Worm (Caenorhabditis elegans) whole organism, L4 larva: ENCODE results near the gene sre-26.

Source experiments
- F10B5.3 ChIP-seq: sonication (generic microtip); optimal IDR thresholded peaks from 2 replicates; lab custom pipeline; 2016; ENCODE audit warnings: mild to moderate bottlenecking, missing genetic modification characterization, missing compliant biosample characterization
- F26F4.8 ChIP-seq: fragments of 200-800 bp; sonication (Bioruptor generic); conservative IDR thresholded peaks from 2 replicates; pipeline ENCODE4 v1.3.6; 2022; ENCODE audit warnings: missing genetic modification characterization, missing compliant biosample characterization
- F49E8.2 ChIP-seq: sonication (generic microtip); optimal IDR thresholded peaks from 2 replicates; lab custom pipeline; 2016; ENCODE audit warnings: missing compliant biosample characterization, mild to moderate bottlenecking, missing genetic modification characterization, borderline replicate concordance
- R02D3.7 ChIP-seq: fragments of 150-350 bp; sonication (generic microtip); optimal IDR thresholded peaks from 3 replicates; lab custom pipeline; 2014; ENCODE audit warnings: missing biosample characterization, missing genetic modification characterization
- T20F7.1 ChIP-seq: fragments of 200-800 bp; sonication (Bioruptor generic); optimal IDR thresholded peaks from 2 replicates; lab custom pipeline; 2018; ENCODE audit warnings: mild to moderate bottlenecking, missing genetic modification characterization, missing compliant biosample characterization
- Y5F2A.4 ChIP-seq: fragments of 200-800 bp; sonication (Bioruptor generic); optimal IDR thresholded peaks from 2 replicates; lab custom pipeline; 2018; ENCODE audit warnings: mild to moderate bottlenecking, missing genetic modification characterization, missing compliant biosample characterization
- Y75B8A.6 ChIP-seq: fragments of 200-800 bp; sonication (Bioruptor generic); IDR thresholded peaks from 2 replicates; pipeline ENCODE4 v1.3.6; 2022; ENCODE audit warnings: missing genetic modification reagents, missing genetic modification characterization, missing compliant biosample characterization
- ZK546.5 ChIP-seq, 2 experiments: sonication (generic microtip); optimal IDR thresholded peaks; 2 replicates each; lab custom pipeline; 2017; ENCODE audit warnings: missing biosample characterization in 2 of 2, missing genetic modification characterization in 2 of 2
- attf-4 ChIP-seq: sonication (generic microtip); optimal IDR thresholded peaks from 3 replicates; lab custom pipeline; 2017; ENCODE audit warnings: missing biosample characterization, missing genetic modification characterization
- ceh-82 ChIP-seq: sonication (generic microtip); optimal IDR thresholded peaks from 2 replicates; lab custom pipeline; 2017; ENCODE audit warnings: missing biosample characterization, missing genetic modification characterization
- cey-2 ChIP-seq: sonication (generic microtip); optimal IDR thresholded peaks from 3 replicates; lab custom pipeline; 2017; ENCODE audit warnings: missing genetic modification characterization, mild to moderate bottlenecking, missing compliant biosample characterization, antibody characterized with exemption, borderline replicate concordance; ENCODE audit not compliant: insufficient read depth
- daf-16 ChIP-seq, 3 experiments: sonication (generic microtip); optimal IDR thresholded peaks; 2 replicates each; lab custom pipeline; 2016 to 2017; ENCODE audit warnings: missing genetic modification characterization in 3 of 3, missing genetic modification reagents in 3 of 3, mild to moderate bottlenecking in 2 of 3, missing compliant biosample characterization in 2 of 3, missing biosample characterization in 1 of 3, moderate library complexity in 1 of 3
- dmd-8 ChIP-seq: fragments of 200-800 bp; sonication (Bioruptor generic); IDR thresholded peaks from 2 replicates; pipeline ENCODE4 v1.3.6; 2022; ENCODE audit warnings: missing genetic modification characterization, missing compliant biosample characterization
- dve-1 ChIP-seq: sonication (generic microtip); optimal IDR thresholded peaks from 2 replicates; lab custom pipeline; 2017; ENCODE audit warnings: antibody characterized with exemption, mild to moderate bottlenecking, missing genetic modification characterization, missing compliant biosample characterization; ENCODE audit not compliant: insufficient read depth
- egl-43 ChIP-seq: fragments of 200-800 bp; sonication (Bioruptor generic); IDR thresholded peaks from 2 replicates; pipeline ENCODE4 v1.3.6; 2022; ENCODE audit warnings: missing genetic modification reagents, missing genetic modification characterization, missing compliant biosample characterization
- fkh-10 ChIP-seq: fragments of 150-350 bp; optimal IDR thresholded peaks from 2 replicates; lab custom pipeline; 2014; ENCODE audit warnings: missing biosample characterization, missing genetic modification reagents, missing genetic modification characterization
- hif-1 ChIP-seq, 2 experiments: sonication (generic microtip); optimal IDR thresholded peaks; 2 replicates each; lab custom pipeline; 2016 to 2017; ENCODE audit warnings: missing compliant biosample characterization in 2 of 2, missing genetic modification characterization in 2 of 2, missing genetic modification reagents in 2 of 2, missing genotype in 2 of 2, mild to moderate bottlenecking in 1 of 2
- hlh-11 ChIP-seq: fragments of 200-800 bp; sonication (Bioruptor generic); optimal IDR thresholded peaks from 2 replicates; lab custom pipeline; 2018; ENCODE audit warnings: mild to moderate bottlenecking, missing genetic modification characterization, missing compliant biosample characterization
- hlh-30 ChIP-seq: sonication (generic microtip); optimal IDR thresholded peaks from 2 replicates; lab custom pipeline; 2017; ENCODE audit warnings: antibody characterized with exemption, mild to moderate bottlenecking, missing genetic modification characterization, missing compliant biosample characterization; ENCODE audit not compliant: insufficient read depth
- hmg-1.1 ChIP-seq: fragments of 200-800 bp; sonication (Bioruptor generic); IDR thresholded peaks from 2 replicates; pipeline ENCODE4 v1.3.6; 2022; ENCODE audit warnings: missing genetic modification reagents, missing genetic modification characterization, missing compliant biosample characterization
- jun-1 ChIP-seq: fragments of 150-350 bp; optimal IDR thresholded peaks from 2 replicates; lab custom pipeline; 2014; ENCODE audit warnings: missing biosample characterization, missing genetic modification reagents, missing genetic modification characterization
- lin-38 ChIP-seq: fragments of 200-800 bp; sonication (Bioruptor generic); IDR thresholded peaks from 2 replicates; pipeline ENCODE4 v1.3.6; 2022; ENCODE audit warnings: missing genetic modification reagents, missing genetic modification characterization, missing compliant biosample characterization
- lin-39 ChIP-seq: fragments of 150-350 bp; optimal IDR thresholded peaks from 2 replicates; lab custom pipeline; 2014; ENCODE audit warnings: missing biosample characterization, missing genetic modification reagents, missing genetic modification characterization
- lsy-2 ChIP-seq, 2 experiments: fragments of 150-350 bp in 1 of 2; sonication (generic microtip) in 1 of 2; optimal IDR thresholded peaks; 2 replicates each; lab custom pipeline; 2014 to 2017; ENCODE audit warnings: missing biosample characterization in 2 of 2, missing genetic modification characterization in 2 of 2
- madf-5 ChIP-seq, 2 experiments: fragments of 200-800 bp; sonication (Bioruptor generic); IDR thresholded peaks; 2 replicates each; pipeline ENCODE4 v1.3.6; 2022; ENCODE audit warnings: missing compliant biosample characterization in 2 of 2, missing genetic modification characterization in 2 of 2
- madf-9 ChIP-seq: fragments of 200-800 bp; sonication (Bioruptor generic); conservative IDR thresholded peaks from 2 replicates; pipeline ENCODE4 v1.3.6; 2022; ENCODE audit warnings: missing genetic modification reagents, missing genetic modification characterization, missing compliant biosample characterization
- mdl-1 ChIP-seq, 2 experiments: fragments of 150-350 bp in 1 of 2; sonication (generic microtip) in 1 of 2; optimal IDR thresholded peaks; 2 replicates each; lab custom pipeline; 2014 to 2017; ENCODE audit warnings: missing biosample characterization in 2 of 2, missing genetic modification characterization in 2 of 2
- mep-1 ChIP-seq: fragments of 150-350 bp; sonication (generic microtip); optimal IDR thresholded peaks from 3 replicates; lab custom pipeline; 2014; ENCODE audit warnings: missing biosample characterization, missing genetic modification characterization
- mes-2 ChIP-seq: sonication (generic microtip); optimal IDR thresholded peaks from 2 replicates; lab custom pipeline; 2016; ENCODE audit warnings: missing genotype, mild to moderate bottlenecking, missing genetic modification characterization, missing compliant biosample characterization; ENCODE audit not compliant: poor library complexity, severe bottlenecking
- mxl-3 ChIP-seq: fragments of 200-800 bp; sonication (Bioruptor generic); optimal IDR thresholded peaks from 2 replicates; lab custom pipeline; 2018; ENCODE audit warnings: mild to moderate bottlenecking, missing genetic modification characterization, missing compliant biosample characterization
- nhr-102 ChIP-seq: sonication (generic microtip); optimal IDR thresholded peaks from 2 replicates; lab custom pipeline; 2016; ENCODE audit warnings: mild to moderate bottlenecking, missing genetic modification characterization, moderate library complexity, missing compliant biosample characterization
- nhr-11 ChIP-seq: fragments of 150-350 bp; optimal IDR thresholded peaks from 2 replicates; lab custom pipeline; 2014; ENCODE audit warnings: missing biosample characterization, missing genetic modification characterization
- nhr-111 ChIP-seq: fragments of 200-800 bp; sonication (Bioruptor generic); optimal IDR thresholded peaks from 2 replicates; lab custom pipeline; 2018; ENCODE audit warnings: mild to moderate bottlenecking, missing genetic modification characterization, missing compliant biosample characterization
- nhr-25 ChIP-seq: sonication (generic microtip); optimal IDR thresholded peaks from 2 replicates; lab custom pipeline; 2017; ENCODE audit warnings: missing genetic modification characterization, mild to moderate bottlenecking, missing compliant biosample characterization, antibody characterized with exemption, moderate library complexity, borderline replicate concordance; ENCODE audit not compliant: insufficient read depth
- nhr-28 ChIP-seq: fragments of 150-350 bp; optimal IDR thresholded peaks from 2 replicates; lab custom pipeline; 2014; ENCODE audit warnings: missing biosample characterization, missing genetic modification characterization
- nhr-48 ChIP-seq: sonication (generic microtip); optimal IDR thresholded peaks from 2 replicates; lab custom pipeline; 2016; ENCODE audit warnings: mild to moderate bottlenecking, missing genetic modification characterization, missing compliant biosample characterization
- nhr-6 ChIP-seq: fragments of 150-350 bp; optimal IDR thresholded peaks from 2 replicates; lab custom pipeline; 2014; ENCODE audit warnings: missing biosample characterization, missing genetic modification characterization
- nhr-77 ChIP-seq: fragments of 150-350 bp; optimal IDR thresholded peaks from 2 replicates; lab custom pipeline; 2014; ENCODE audit warnings: missing biosample characterization, missing genetic modification characterization
- pha-4 ChIP-seq, 2 experiments: fragments of 150-350 bp in 1 of 2; fragments of 200-800 bp in 1 of 2; sonication (Bioruptor generic) in 1 of 2; IDR thresholded peaks in 1 of 2; optimal IDR thresholded peaks in 1 of 2; 2 replicates each; pipeline versions ENCODE4 v1.3.6 to Lab custom; 2014 to 2022; ENCODE audit warnings: missing genetic modification characterization in 2 of 2, missing genetic modification reagents in 2 of 2, missing biosample characterization in 1 of 2, missing compliant biosample characterization in 1 of 2
- rbr-2 ChIP-seq: sonication (generic microtip); optimal IDR thresholded peaks from 2 replicates; lab custom pipeline; 2016; ENCODE audit warnings: missing genotype, missing genetic modification characterization, missing compliant biosample characterization
- snpc-4 ChIP-seq: fragments of 150-350 bp; optimal IDR thresholded peaks from 2 replicates; lab custom pipeline; 2014; ENCODE audit warnings: missing biosample characterization, missing genetic modification characterization
- tra-1 ChIP-seq: fragments of 200-800 bp; sonication (Bioruptor generic); IDR thresholded peaks from 2 replicates; pipeline ENCODE4 v1.3.6; 2022; ENCODE audit warnings: missing genetic modification reagents, missing genetic modification characterization, missing compliant biosample characterization
- unc-62 ChIP-seq, 3 experiments: fragments of 150-350 bp in 1 of 3; sonication (generic microtip); optimal IDR thresholded peaks in 2 of 3; peaks in 1 of 3; 1 replicate in 1 of 3; 2 replicates in 2 of 3; lab custom pipeline; 2014 to 2017; ENCODE audit warnings: missing biosample characterization in 3 of 3, missing genetic modification characterization in 3 of 3, missing genetic modification reagents in 3 of 3, missing genotype in 1 of 3
- vab-7 ChIP-seq: fragments of 200-800 bp; sonication (Bioruptor generic); IDR thresholded peaks from 2 replicates; pipeline ENCODE4 v1.3.6; 2022; ENCODE audit warnings: missing genetic modification reagents, missing genetic modification characterization, missing compliant biosample characterization
- zag-1 ChIP-seq: fragments of 150-350 bp; optimal IDR thresholded peaks from 2 replicates; lab custom pipeline; 2014; ENCODE audit warnings: missing biosample characterization, missing genetic modification characterization

sre-26 gene

ce11 chrII:12378793-12379192, 41.6 kb downstream of the sre-26 start (continued):
- no peak for TF ChIP-seq snpc-4 (tag; lab: Kevin White, UChicago)
- no peak for TF ChIP-seq tra-1
- no peak for TF ChIP-seq jun-1
- no peak for TF ChIP-seq dve-1 (tag; lab: Kevin White, UChicago)
- TF ChIP-seq mxl-3 (GFP tag; lab: Kevin White, UChicago): no peak
- no peak for TF ChIP-seq fkh-10 (GFP tag; lab: Kevin White, UChicago)
- TF ChIP-seq vab-7 (GFP tag; lab: Robert Waterston, UW): no peak
- TF ChIP-seq ZK546.5 (tag; optimal IDR thresholded peaks at IDR 0.05; lab: Kevin White, UChicago): no peak
- peak; percentile 53 for TF ChIP-seq hlh-30
- TF ChIP-seq lin-39 (tag; lab: Kevin White, UChicago): no peak
- TF ChIP-seq F10B5.3 (tag; lab: Kevin White, UChicago): no peak
- TF ChIP-seq attf-4 (tag; lab: Kevin White, UChicago): no peak
- TF ChIP-seq nhr-28 (tag; lab: Kevin White, UChicago): no peak
- TF ChIP-seq Y75B8A.6 (GFP tag; lab: Robert Waterston, UW): no peak
- TF ChIP-seq F26F4.8 (GFP tag; lab: Robert Waterston, UW): no peak
- TF ChIP-seq Y5F2A.4 (GFP tag; lab: Kevin White, UChicago): no peak
- no peak for TF ChIP-seq nhr-25 (tag; lab: Kevin White, UChicago)
- TF ChIP-seq ceh-82 (tag; lab: Kevin White, UChicago): no peak
- no peak for TF ChIP-seq egl-43 (GFP tag; lab: Robert Waterston, UW)
- no peak for TF ChIP-seq dmd-8 (GFP tag; lab: Robert Waterston, UW)
- TF ChIP-seq nhr-111 (GFP tag; lab: Kevin White, UChicago): no peak
- TF ChIP-seq rbr-2 (tag; lab: Kevin White, UChicago): peak; percentile 42
- TF ChIP-seq mes-2: peak; percentile 33
- no peak for TF ChIP-seq hmg-1.1 (GFP tag; lab: Robert Waterston, UW)
- TF ChIP-seq mdl-1 (tag; optimal IDR thresholded peaks at IDR 0.05; lab: Kevin White, UChicago): peak in 1 of 2 experiments; percentile 23
- peak in 1 of 2 experiments; percentile 65 for TF ChIP-seq daf-16 (GFP tag; optimal IDR thresholded peaks at IDR 0.05; lab: Kevin White, UChicago)
- peak; percentile 66 for TF ChIP-seq daf-16 (tag; optimal IDR thresholded peaks at IDR 0.05; lab: Kevin White, UChicago)
- TF ChIP-seq lsy-2 (tag; optimal IDR thresholded peaks at IDR 0.05; lab: Kevin White, UChicago): peak in 1 of 2 experiments; percentile 8
- no peak for TF ChIP-seq nhr-77 (tag; lab: Kevin White, UChicago)
- TF ChIP-seq unc-62 (GFP tag; optimal IDR thresholded peaks at IDR 0.05 in 1 of 2; lab: Kevin White, UChicago): no peak
- no peak for TF ChIP-seq unc-62 (tag; optimal IDR thresholded peaks at IDR 0.05; lab: Kevin White, UChicago)
- TF ChIP-seq hif-1 (tag; optimal IDR thresholded peaks at IDR 0.05; lab: Kevin White, UChicago): no peak
- peak; percentile 35 for TF ChIP-seq mep-1
- TF ChIP-seq madf-9 (GFP tag; lab: Robert Waterston, UW): no peak
- no peak for TF ChIP-seq lin-38
- TF ChIP-seq zag-1: no peak
- TF ChIP-seq T20F7.1 (GFP tag; lab: Kevin White, UChicago): no peak
- no peak for TF ChIP-seq madf-5 (GFP tag; IDR thresholded peaks at IDR 0.05; lab: Robert Waterston, UW)
- no peak for TF ChIP-seq R02D3.7 (tag; lab: Kevin White, UChicago)
- no peak for TF ChIP-seq nhr-48 (tag; lab: Kevin White, UChicago)
- no peak for TF ChIP-seq F49E8.2 (tag; lab: Kevin White, UChicago)
- no peak for TF ChIP-seq cey-2
- no peak for TF ChIP-seq hlh-11 (tag; lab: Kevin White, UChicago)
- TF ChIP-seq pha-4 (GFP tag; IDR thresholded peaks at IDR 0.05; lab: Robert Waterston, UW): no peak
- TF ChIP-seq pha-4 (tag; optimal IDR thresholded peaks at IDR 0.05; lab: Kevin White, UChicago): no peak
- peak; percentile 18 for TF ChIP-seq nhr-11
- no peak for TF ChIP-seq nhr-102
- peak; percentile 35 for TF ChIP-seq nhr-6 (tag; lab: Kevin White, UChicago)
- TF ChIP-seq, all 104 proteins: peak for 9
